Worm (Caenorhabditis elegans) whole organism, young adult: ENCODE measurements around the gene fem-3.

Experiments
- F22D6.2 ChIP-seq: sonication (generic microtip); optimal IDR thresholded peaks from 2 replicates; lab custom pipeline; 2016; ENCODE audit warnings: mild to moderate bottlenecking, missing genetic modification characterization, missing compliant biosample characterization
- F39B2.1 ChIP-seq: fragments of 200-800 bp; sonication (Bioruptor generic); IDR thresholded peaks from 2 replicates; pipeline ENCODE4 v1.3.6; 2022; ENCODE audit warnings: missing genetic modification reagents, missing genetic modification characterization, missing compliant biosample characterization
- F55B11.4 ChIP-seq: sonication (generic microtip); optimal IDR thresholded peaks from 2 replicates; lab custom pipeline; 2016; ENCODE audit warnings: missing compliant biosample characterization, missing genetic modification characterization, borderline replicate concordance; ENCODE audit not compliant: insufficient read depth
- K11D2.4 ChIP-seq: fragments of 200-800 bp; sonication (Bioruptor generic); IDR thresholded peaks from 2 replicates; pipeline ENCODE4 v1.3.6; 2022; ENCODE audit warnings: missing genetic modification reagents, missing genetic modification characterization, missing compliant biosample characterization
- T07F8.4 ChIP-seq: sonication (generic microtip); optimal IDR thresholded peaks from 2 replicates; lab custom pipeline; 2016; ENCODE audit warnings: mild to moderate bottlenecking, missing genetic modification characterization, moderate library complexity, missing compliant biosample characterization
- Y53G8AR.9 ChIP-seq: fragments of 200-800 bp; sonication (Bioruptor generic); conservative IDR thresholded peaks from 2 replicates; pipeline ENCODE4 v1.3.6; 2022; ENCODE audit warnings: missing genetic modification reagents, missing genetic modification characterization, missing compliant biosample characterization
- Y67H2A.10 ChIP-seq: fragments of 200-800 bp; sonication (Bioruptor generic); conservative IDR thresholded peaks from 2 replicates; pipeline ENCODE4 v1.3.6; 2022; ENCODE audit warnings: missing genetic modification reagents, missing genetic modification characterization, missing compliant biosample characterization
- Y79H2A.3 ChIP-seq: fragments of 200-800 bp; sonication (Bioruptor generic); conservative IDR thresholded peaks from 2 replicates; pipeline ENCODE4 v1.3.6; 2022; ENCODE audit warnings: missing genetic modification reagents, missing genetic modification characterization, missing compliant biosample characterization
- ama-1 ChIP-seq, 3 experiments: fragments of 150-350 bp in 1 of 3; sonication (generic microtip) in 2 of 3; optimal IDR thresholded peaks; 2 replicates each; lab custom pipeline; 2014 to 2018; ENCODE audit warnings: missing biosample characterization in 2 of 3, missing genetic modification characterization in 2 of 3, missing genetic modification reagents in 2 of 3
- aptf-3 ChIP-seq: fragments of 200-800 bp; sonication (Bioruptor generic); IDR thresholded peaks from 2 replicates; pipeline ENCODE4 v1.3.6; 2022; ENCODE audit warnings: missing genetic modification characterization, missing compliant biosample characterization
- attf-5 ChIP-seq: fragments of 200-800 bp; sonication (Bioruptor generic); optimal IDR thresholded peaks from 2 replicates; lab custom pipeline; 2018; ENCODE audit warnings: mild to moderate bottlenecking, missing genetic modification characterization, missing compliant biosample characterization
- ccch-3 ChIP-seq: fragments of 200-800 bp; sonication (Bioruptor generic); optimal IDR thresholded peaks from 2 replicates; lab custom pipeline; 2018; ENCODE audit warnings: mild to moderate bottlenecking, missing genetic modification characterization, missing compliant biosample characterization
- ceh-27 ChIP-seq: fragments of 200-800 bp; sonication (Bioruptor generic); optimal IDR thresholded peaks from 2 replicates; lab custom pipeline; 2018; ENCODE audit warnings: mild to moderate bottlenecking, missing genetic modification characterization, moderate library complexity, missing compliant biosample characterization
- dpl-1 ChIP-seq: fragments of 150-350 bp; optimal IDR thresholded peaks from 2 replicates; lab custom pipeline; 2014; ENCODE audit warnings: missing biosample characterization, missing genetic modification reagents, missing genetic modification characterization
- ekl-4 ChIP-seq: fragments of 200-800 bp; sonication (Bioruptor generic); IDR thresholded peaks from 2 replicates; pipeline ENCODE4 v1.3.6; 2022; ENCODE audit warnings: missing genetic modification reagents, missing genetic modification characterization, missing compliant biosample characterization
- hsf-1 ChIP-seq: fragments of 200-800 bp; sonication (Bioruptor generic); IDR thresholded peaks from 2 replicates; pipeline ENCODE4 v1.3.6; 2022; ENCODE audit warnings: missing genetic modification reagents, missing genetic modification characterization, missing compliant biosample characterization
- let-607 ChIP-seq, 2 experiments: fragments of 200-800 bp in 1 of 2; sonication (Bioruptor generic) in 1 of 2; sonication (generic microtip) in 1 of 2; optimal IDR thresholded peaks; 2 replicates each; lab custom pipeline; 2016 to 2018; ENCODE audit warnings: mild to moderate bottlenecking in 2 of 2, missing compliant biosample characterization in 2 of 2, missing genetic modification characterization in 2 of 2, moderate library complexity in 2 of 2, missing genotype in 1 of 2
- lin-35 ChIP-seq, 3 experiments: fragments of 150-350 bp in 2 of 3; sonication (generic microtip) in 1 of 3; optimal IDR thresholded peaks; 2 replicates each; lab custom pipeline; 2014 to 2018; ENCODE audit warnings: missing biosample characterization in 3 of 3, missing genetic modification characterization in 3 of 3, missing genetic modification reagents in 3 of 3
- lin-40 ChIP-seq: sonication (generic microtip); optimal IDR thresholded peaks from 2 replicates; lab custom pipeline; 2016; ENCODE audit warnings: missing genetic modification characterization, mild to moderate bottlenecking, missing compliant biosample characterization, missing genotype, missing genetic modification reagents
- lin-54 ChIP-seq: fragments of 200-800 bp; sonication (Bioruptor generic); optimal IDR thresholded peaks from 2 replicates; lab custom pipeline; 2018; ENCODE audit warnings: mild to moderate bottlenecking, missing genetic modification characterization, missing compliant biosample characterization
- lir-1 ChIP-seq: fragments of 200-800 bp; sonication (Bioruptor generic); conservative IDR thresholded peaks from 2 replicates; pipeline ENCODE4 v1.3.6; 2022; ENCODE audit warnings: missing genetic modification reagents, missing genetic modification characterization, missing compliant biosample characterization
- madf-3 ChIP-seq: fragments of 200-800 bp; sonication (Bioruptor generic); IDR thresholded peaks from 2 replicates; pipeline ENCODE4 v1.3.6; 2022; ENCODE audit warnings: missing genetic modification reagents, missing genetic modification characterization, missing compliant biosample characterization
- mes-4 ChIP-seq: sonication (generic microtip); optimal IDR thresholded peaks from 2 replicates; lab custom pipeline; 2016; ENCODE audit warnings: missing genotype, missing genetic modification characterization, missing compliant biosample characterization
- nhr-120 ChIP-seq: fragments of 200-800 bp; sonication (Bioruptor generic); IDR thresholded peaks from 2 replicates; pipeline ENCODE4 v1.3.6; 2022; ENCODE audit warnings: missing genetic modification characterization, missing compliant biosample characterization
- nhr-80 ChIP-seq: sonication (generic microtip); optimal IDR thresholded peaks from 2 replicates; lab custom pipeline; 2016; ENCODE audit warnings: missing genetic modification characterization, missing compliant biosample characterization
- nhr-90 ChIP-seq: sonication (generic microtip); optimal IDR thresholded peaks from 2 replicates; lab custom pipeline; 2016; ENCODE audit warnings: missing genotype, mild to moderate bottlenecking, missing genetic modification characterization, missing compliant biosample characterization
- pbrm-1 ChIP-seq: fragments of 200-800 bp; sonication (Bioruptor generic); IDR thresholded peaks from 2 replicates; pipeline ENCODE4 v1.3.6; 2022; ENCODE audit warnings: missing genetic modification reagents, missing genetic modification characterization, missing compliant biosample characterization
- pha-4 ChIP-seq: fragments of 150-350 bp; sonication (generic microtip); optimal IDR thresholded peaks from 2 replicates; lab custom pipeline; 2014; ENCODE audit warnings: missing biosample characterization, missing genetic modification reagents, missing genetic modification characterization
- snpc-3.4 ChIP-seq: sonication (generic microtip); optimal IDR thresholded peaks from 2 replicates; lab custom pipeline; 2017; ENCODE audit warnings: missing genetic modification characterization, mild to moderate bottlenecking, missing compliant biosample characterization, antibody characterized with exemption, moderate library complexity, missing genotype, missing genetic modification reagents
- snpc-4 ChIP-seq, 5 experiments: fragments of 150-350 bp in 1 of 5; sonication (generic microtip) in 4 of 5; optimal IDR thresholded peaks; 2 replicates each; lab custom pipeline; 2014 to 2018; ENCODE audit warnings: missing genetic modification characterization in 5 of 5, missing biosample characterization in 3 of 5, antibody characterized with exemption in 2 of 5, mild to moderate bottlenecking in 2 of 5, missing compliant biosample characterization in 2 of 5, missing genotype in 2 of 5, moderate library complexity in 2 of 5, missing genetic modification reagents in 1 of 5

fem-3 gene

ce11 chrIV:9096160-9096879 lies 8.4 kb upstream of the fem-3 start, which contains the start of the genes znf-706 and cpna-3 (continued):
- TF ChIP-seq snpc-3.4 (peak; percentile 32), lin-54 (GFP tag; lab: Kevin White, UChicago) (peak; percentile 57), Y53G8AR.9 (no peak), ccch-3 (GFP tag; lab: Kevin White, UChicago) (no peak)

- no peak for TF ChIP-seq Y67H2A.10
- TF ChIP-seq mes-4 (tag; lab: Kevin White, UChicago) = no peak
- no peak for TF ChIP-seq aptf-3 (GFP tag; lab: Robert Waterston, UW)
- no peak for TF ChIP-seq madf-3 (GFP tag; lab: Robert Waterston, UW)
- no peak for TF ChIP-seq ekl-4 (GFP tag; lab: Robert Waterston, UW)
- no peak for TF ChIP-seq lin-40 (tag; lab: Kevin White, UChicago)
- no peak for TF ChIP-seq ceh-27
- TF ChIP-seq F22D6.2 = no peak
- TF ChIP-seq lir-1 (GFP tag; lab: Robert Waterston, UW) = no peak
- TF ChIP-seq nhr-90 (tag; lab: Kevin White, UChicago) = no peak
- TF ChIP-seq lin-35 (GFP tag; optimal IDR thresholded peaks at IDR 0.05; lab: Kevin White, UChicago) = no peak
- no peak for TF ChIP-seq hsf-1 (GFP tag; lab: Robert Waterston, UW)
- no peak for TF ChIP-seq Y53G8AR.9
- TF ChIP-seq nhr-120 = no peak
- TF ChIP-seq T07F8.4 (tag; lab: Kevin White, UChicago) = no peak
- TF ChIP-seq F55B11.4 (tag; lab: Kevin White, UChicago) = no peak
- TF ChIP-seq, all 124 proteins: peak for 0
Observed at ce11 chrIV:9098942-9099341, 5.8 kb upstream of the fem-3 start, which contains the start of gene gldi-10. gldi-10 (plus strand) TSS chrIV:9099242.

- no peak for TF ChIP-seq Y79H2A.3 (GFP tag; lab: Robert Waterston, UW)
Observed at ce11 chrIV:9100835-9101234, 3.9 kb upstream of the fem-3 start.

- TF ChIP-seq snpc-3.4 (peak; percentile 4), K11D2.4 (GFP tag; lab: Robert Waterston, UW) (no peak), F39B2.1 (GFP tag; lab: Robert Waterston, UW) (no peak), nhr-90 (tag; lab: Kevin White, UChicago) (no peak), nhr-80 (tag; lab: Kevin White, UChicago) (peak; percentile 15), let-607 (tag; optimal IDR thresholded peaks at IDR 0.05; lab: Kevin White, UChicago) (no peak), pha-4 (no peak), dpl-1 (GFP tag; lab: Kevin White, UChicago) (no peak), snpc-4 (GFP tag; optimal IDR thresholded peaks at IDR 0.05; lab: Kevin White, UChicago) (no peak), snpc-4 (tag; optimal IDR thresholded peaks at IDR 0.05; lab: Kevin White, UChicago) (peak in 1 of 4 experiments; percentile 18), pbrm-1 (GFP tag; lab: Robert Waterston, UW) (no peak), ama-1 (optimal IDR thresholded peaks at IDR 0.05; lab: Kevin White, UChicago) (no peak), ama-1 (GFP tag; optimal IDR thresholded peaks at IDR 0.05; lab: Kevin White, UChicago) (no peak), attf-5 (GFP tag; lab: Kevin White, UChicago) (peak; percentile 43)
- TF ChIP-seq, all 124 proteins: peak for 4
Observed at ce11 chrIV:9107464-9107863, 2.7 kb downstream of the fem-3 start.
